Worm (Caenorhabditis elegans) whole organism, young adult: ENCODE results near the gene prp-19.

Experiments used
- C06A6.2 ChIP-seq: fragments of 200-800 bp; sonication (Bioruptor generic); conservative IDR thresholded peaks from 2 replicates; pipeline ENCODE4 v1.3.6; 2022; ENCODE audit warnings: missing genetic modification characterization, missing compliant biosample characterization
- F49E8.2 ChIP-seq: sonication (generic microtip); optimal IDR thresholded peaks from 3 replicates; lab custom pipeline; 2017; ENCODE audit warnings: missing genetic modification characterization, mild to moderate bottlenecking, missing compliant biosample characterization, antibody characterized with exemption, moderate library complexity; ENCODE audit not compliant: insufficient read depth
- ama-1 ChIP-seq, 3 experiments: fragments of 150-350 bp in 1 of 3; sonication (generic microtip) in 2 of 3; optimal IDR thresholded peaks; 2 replicates each; lab custom pipeline; 2014 to 2018; ENCODE audit warnings: missing biosample characterization in 2 of 3, missing genetic modification characterization in 2 of 3, missing genetic modification reagents in 2 of 3
- athp-1 ChIP-seq: sonication (generic microtip); optimal IDR thresholded peaks from 2 replicates; lab custom pipeline; 2017; ENCODE audit warnings: mild to moderate bottlenecking, missing genetic modification characterization, missing compliant biosample characterization
- ceh-58 ChIP-seq: fragments of 200-800 bp; sonication (Bioruptor generic); IDR thresholded peaks from 2 replicates; pipeline ENCODE4 v1.3.6; 2022; ENCODE audit warnings: missing genetic modification characterization, missing compliant biosample characterization
- die-1 ChIP-seq: sonication (generic microtip); optimal IDR thresholded peaks from 2 replicates; lab custom pipeline; 2016; ENCODE audit warnings: missing genotype, mild to moderate bottlenecking, missing genetic modification characterization, missing compliant biosample characterization
- mcd-1 ChIP-seq: fragments of 200-800 bp; sonication (Bioruptor generic); IDR thresholded peaks from 2 replicates; pipeline ENCODE4 v1.3.6; 2022; ENCODE audit warnings: missing genetic modification reagents, missing genetic modification characterization, missing compliant biosample characterization
- sdz-38 ChIP-seq: sonication (generic microtip); optimal IDR thresholded peaks from 2 replicates; lab custom pipeline; 2016; ENCODE audit warnings: missing genotype, missing genetic modification characterization, missing compliant biosample characterization
- snpc-4 ChIP-seq, 5 experiments: fragments of 150-350 bp in 1 of 5; sonication (generic microtip) in 4 of 5; optimal IDR thresholded peaks; 2 replicates each; lab custom pipeline; 2014 to 2018; ENCODE audit warnings: missing genetic modification characterization in 5 of 5, missing biosample characterization in 3 of 5, antibody characterized with exemption in 2 of 5, mild to moderate bottlenecking in 2 of 5, missing compliant biosample characterization in 2 of 5, missing genotype in 2 of 5, moderate library complexity in 2 of 5, missing genetic modification reagents in 1 of 5

DNA sequence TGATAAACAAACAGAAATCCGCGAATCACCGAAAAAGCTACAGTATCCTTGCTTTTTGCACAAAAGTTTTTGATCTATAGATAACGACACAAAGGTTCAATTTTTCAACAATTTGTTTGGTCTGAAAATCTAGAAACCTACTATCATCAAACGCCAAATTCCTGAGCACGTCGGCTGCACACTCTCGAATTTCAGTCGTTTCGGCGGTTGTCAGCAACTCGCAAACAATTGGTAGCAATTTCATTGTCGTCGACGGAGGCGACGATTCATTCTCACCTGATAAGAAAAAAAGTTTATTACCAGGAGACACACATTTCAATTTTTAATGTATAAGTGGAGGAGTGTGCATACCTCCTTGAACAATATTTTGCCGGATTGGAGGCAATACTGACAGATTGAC, 26.0 kb downstream of the prp-19 start:
- TF ChIP-seq ama-1 (optimal IDR thresholded peaks at IDR 0.05; lab: Kevin White, UChicago) (no peak), ama-1 (GFP tag; optimal IDR thresholded peaks at IDR 0.05; lab: Kevin White, UChicago) (no peak), athp-1 (no peak), C06A6.2 (GFP tag; lab: Robert Waterston, UW) (no peak), mcd-1 (GFP tag; lab: Robert Waterston, UW) (no peak), F49E8.2 (no peak), die-1 (tag; lab: Kevin White, UChicago) (no peak), sdz-38 (tag; lab: Kevin White, UChicago) (no peak), ceh-58 (GFP tag; lab: Robert Waterston, UW) (no peak), snpc-4 (GFP tag; optimal IDR thresholded peaks at IDR 0.05; lab: Kevin White, UChicago) (no peak), snpc-4 (tag; optimal IDR thresholded peaks at IDR 0.05; lab: Kevin White, UChicago) (no peak)
